Worm (Caenorhabditis elegans) whole organism, late embryonic: ENCODE measurements around the gene F55G7.5.

ENCODE experiments used
- K02D7.2 ChIP-seq: sonication (generic microtip); optimal IDR thresholded peaks from 2 replicates; lab custom pipeline; 2017; ENCODE audit warnings: mild to moderate bottlenecking, missing genetic modification characterization, missing compliant biosample characterization
- K09A11.1 ChIP-seq: sonication (generic microtip); optimal IDR thresholded peaks from 2 replicates; lab custom pipeline; 2017; ENCODE audit warnings: antibody characterized with exemption, mild to moderate bottlenecking, missing genetic modification characterization, missing compliant biosample characterization; ENCODE audit not compliant: insufficient read depth
- ceh-2 ChIP-seq: sonication (generic microtip); optimal IDR thresholded peaks from 2 replicates; lab custom pipeline; 2016; ENCODE audit warnings: missing genotype, missing genetic modification characterization, missing compliant biosample characterization
- dmd-4 ChIP-seq: sonication (generic microtip); optimal IDR thresholded peaks from 2 replicates; lab custom pipeline; 2016; ENCODE audit warnings: borderline replicate concordance, missing genetic modification characterization, missing compliant biosample characterization
- fax-1 ChIP-seq: sonication (generic microtip); optimal IDR thresholded peaks from 2 replicates; lab custom pipeline; 2016; ENCODE audit warnings: missing genotype, missing genetic modification characterization, missing compliant biosample characterization
- nfya-1 ChIP-seq: sonication (generic microtip); optimal IDR thresholded peaks from 2 replicates; lab custom pipeline; 2017; ENCODE audit warnings: missing genetic modification characterization, mild to moderate bottlenecking, missing compliant biosample characterization, antibody characterized with exemption, moderate library complexity
- nhr-11 ChIP-seq: fragments of 150-350 bp; optimal IDR thresholded peaks from 2 replicates; lab custom pipeline; 2014; ENCODE audit warnings: missing biosample characterization, missing genetic modification characterization
- pha-4 ChIP-seq: fragments of 150-350 bp; optimal IDR thresholded peaks from 2 replicates; lab custom pipeline; 2018; ENCODE audit warnings: missing biosample characterization, missing genetic modification reagents, missing genetic modification characterization
- sox-2 ChIP-seq: fragments of 200-800 bp; sonication (Bioruptor generic); IDR thresholded peaks from 2 replicates; pipeline ENCODE4 v1.3.6; 2022; ENCODE audit warnings: missing genetic modification reagents, missing genetic modification characterization, missing compliant biosample characterization

- TF ChIP-seq dmd-4 (tag; lab: Kevin White, UChicago) (no peak), K02D7.2 (tag; lab: Kevin White, UChicago) (no peak), sox-2 (no peak), ceh-2 (tag; lab: Kevin White, UChicago) (no peak), K09A11.1 (tag; lab: Kevin White, UChicago) (no peak), fax-1 (tag; lab: Kevin White, UChicago) (no peak), nhr-11 (tag; lab: Kevin White, UChicago) (no peak), nfya-1 (tag; lab: Kevin White, UChicago) (no peak), pha-4 (no peak)
Observed at ce11 chrX:11938826-11939225, at the start of gene F55G7.5.
